Fruit fly (Drosophila melanogaster) Kc167 (cell line): Measurements from ENCODE around the gene Trm7-34.

Source experiments
- Myc ChIP-seq: fragments of >200 bp; optimal IDR thresholded peaks from 2 replicates; lab custom pipeline; 2017; ENCODE audit warnings: missing external identifiers
- Sin3A ChIP-seq: fragments of >200 bp; optimal IDR thresholded peaks from 2 replicates; lab custom pipeline; 2018; ENCODE audit warnings: missing external identifiers
- h ChIP-seq: fragments of >200 bp; optimal IDR thresholded peaks from 3 replicates; lab custom pipeline; 2018; ENCODE audit warnings: missing external identifiers
- insv ChIP-seq: fragments of >200 bp; optimal IDR thresholded peaks from 3 replicates; lab custom pipeline; 2018; ENCODE audit warnings: missing external identifiers
- psq ChIP-seq: fragments of >200 bp; optimal IDR thresholded peaks from 2 replicates; lab custom pipeline; 2017; ENCODE audit warnings: missing external identifiers
- ttk ChIP-seq: sonication (Bioruptor generic); optimal IDR thresholded peaks from 2 replicates; lab custom pipeline; 2017; ENCODE audit warnings: missing external identifiers

- TF ChIP-seq psq (no peak), insv (lab: Kevin White, UChicago) (no peak), h (lab: Kevin White, UChicago) (no peak), ttk (no peak), Sin3A (lab: Kevin White, UChicago) (no peak), Myc (no peak)
Measured at dm6 chr3R:21176663-21177145, 43.0 kb upstream of the Trm7-34 start.
